Fruit fly (Drosophila melanogaster): Measurements from ENCODE around the gene CG43403.

Gene CG43403

dm6 chr2L:2619887-2620286, at the start of gene CG43403:
TSS of gene CG43403 (plus strand) at chr2L:2620187.
- TF ChIP-seq CTCF (optimal IDR thresholded peaks at IDR 0.05) (no peak), CG8478 (optimal IDR thresholded peaks at IDR 0.05) (no peak)

dm6 chr2L:2572937-2573336, 47.0 kb upstream of the CG43403 start, which contains the start of gene Cyp309a2:
TSS of gene Cyp309a2 (minus strand) at chr2L:2573037.
- TF ChIP-seq CG8478 (optimal IDR thresholded peaks at IDR 0.05): no peak
- no peak for TF ChIP-seq CTCF (optimal IDR thresholded peaks at IDR 0.05)

DNA sequence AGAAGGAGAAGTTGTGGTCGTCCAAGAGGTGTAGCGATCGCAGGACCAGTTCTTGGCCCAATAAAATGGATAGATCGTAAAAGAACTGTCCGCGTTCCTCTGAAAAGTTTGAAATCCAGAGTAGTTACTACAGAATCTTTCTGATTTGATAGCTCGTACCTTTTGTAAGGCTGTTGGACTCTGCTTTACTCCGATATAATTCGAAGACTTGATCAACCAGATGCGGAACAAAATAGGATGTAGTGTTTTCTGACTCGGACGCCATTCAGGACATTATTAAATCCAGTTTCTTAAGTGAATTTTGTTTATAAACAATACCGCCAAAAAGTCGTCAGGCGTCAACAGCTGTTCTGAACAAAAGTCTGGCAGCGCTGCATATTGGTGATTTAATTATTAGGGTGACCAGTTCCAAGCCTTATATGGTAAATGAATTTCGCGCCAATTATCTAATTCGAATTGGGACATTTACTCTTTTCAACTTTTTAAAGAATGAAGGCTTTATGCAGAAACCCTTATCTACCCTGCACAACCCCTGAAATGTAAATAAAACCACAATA, 45.2 kb upstream of the CG43403 start, which contains the start of the genes Rad1 and Sws1:
Gene Rad1, minus strand, starts transcription at position 336 of the 557 bp plus-strand sequence.
Gene Sws1, minus strand, starts transcription at position 336 of the 557 bp plus-strand sequence.
- no peak for TF ChIP-seq CG8478 (optimal IDR thresholded peaks at IDR 0.05)
- TF ChIP-seq CTCF (optimal IDR thresholded peaks at IDR 0.05): no peak

dm6 chr2L:2576565-2577360, 43.2 kb upstream of the CG43403 start, which contains the start of gene insv:
TSS of gene insv (minus strand) at chr2L:2576997.
- TF ChIP-seq CG8478 (optimal IDR thresholded peaks at IDR 0.05) (no peak), CTCF (optimal IDR thresholded peaks at IDR 0.05) (no peak)

- TF ChIP-seq CG8478 (optimal IDR thresholded peaks at IDR 0.05) (no peak), CTCF (optimal IDR thresholded peaks at IDR 0.05) (no peak)
Measured at dm6 chr2L:2577361-2577737, 42.6 kb upstream of the CG43403 start, which contains the start of gene Elba2. TSS of gene Elba2 (plus strand) at chr2L:2577687.

dm6 chr2L:2579669-2580351, 40.2 kb upstream of the CG43403 start, which contains the start of the genes ND-B17.2 and Arpc5:
TSS of gene ND-B17.2 (minus strand) at chr2L:2580172.
TSS of gene Arpc5 (plus strand) at chr2L:2580292.
- TF ChIP-seq CG8478 (optimal IDR thresholded peaks at IDR 0.05) (no peak), CTCF (optimal IDR thresholded peaks at IDR 0.05) (no peak)

- TF ChIP-seq CG8478 (optimal IDR thresholded peaks at IDR 0.05): no peak
- no peak for TF ChIP-seq CTCF (optimal IDR thresholded peaks at IDR 0.05)
Measured at dm6 chr2L:2584461-2585056, 35.4 kb upstream of the CG43403 start.

DNA sequence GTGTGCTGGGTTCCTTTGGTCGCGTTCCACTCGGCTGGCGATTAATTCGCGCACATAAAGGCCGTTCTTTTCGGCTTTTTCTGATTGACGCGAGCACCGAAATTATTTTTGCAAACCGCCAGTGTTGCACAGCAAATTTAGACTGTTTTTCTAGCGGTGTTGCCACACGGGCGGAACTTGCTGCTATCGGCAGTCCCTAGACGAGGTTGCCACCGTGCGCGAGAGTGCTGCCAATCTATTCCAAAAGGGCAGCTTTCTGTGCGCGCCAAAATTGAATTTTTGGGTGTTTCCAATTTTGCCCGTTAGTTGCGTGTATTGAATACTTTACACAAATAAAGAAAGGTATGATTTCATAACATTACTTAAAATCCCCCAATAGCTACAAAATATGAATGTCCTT, 34.7 kb upstream of the CG43403 start, which contains the start of gene Drp1:
Gene Drp1, minus strand, starts transcription at position 146 of the 400 bp plus-strand sequence.
- TF ChIP-seq CG8478 (optimal IDR thresholded peaks at IDR 0.05) (no peak), CTCF (optimal IDR thresholded peaks at IDR 0.05) (peak; percentile 85 to 86)

DNA sequence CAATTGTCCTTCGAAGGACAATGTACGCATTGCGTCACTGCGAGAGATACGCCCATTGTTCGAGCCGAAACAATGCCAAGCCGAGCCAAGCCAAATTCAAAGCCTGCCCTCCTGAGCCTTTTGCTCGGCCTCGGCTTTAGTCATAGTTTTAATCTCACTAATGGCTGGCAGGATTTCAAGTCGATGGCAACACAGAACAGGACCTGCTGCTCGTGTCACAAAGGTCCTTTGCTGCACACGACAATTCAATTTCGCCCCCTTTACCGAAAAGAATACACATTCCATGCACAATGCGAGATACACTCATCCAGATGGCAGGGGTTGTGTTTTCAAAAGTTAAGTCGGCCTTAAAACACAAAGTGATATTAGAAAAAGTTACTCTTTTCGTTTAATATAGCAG, 28.4 kb upstream of the CG43403 start, which contains the start of gene CG15394:
Gene CG15394, plus strand, starts transcription at position 301 of the 400 bp plus-strand sequence.
- TF ChIP-seq CTCF (optimal IDR thresholded peaks at IDR 0.05): no peak
- TF ChIP-seq CG8478 (optimal IDR thresholded peaks at IDR 0.05): no peak

- TF ChIP-seq CG8478 (optimal IDR thresholded peaks at IDR 0.05) (no peak), CTCF (optimal IDR thresholded peaks at IDR 0.05) (no peak)
Measured at dm6 chr2L:2606725-2607124, 13.3 kb upstream of the CG43403 start.

DNA sequence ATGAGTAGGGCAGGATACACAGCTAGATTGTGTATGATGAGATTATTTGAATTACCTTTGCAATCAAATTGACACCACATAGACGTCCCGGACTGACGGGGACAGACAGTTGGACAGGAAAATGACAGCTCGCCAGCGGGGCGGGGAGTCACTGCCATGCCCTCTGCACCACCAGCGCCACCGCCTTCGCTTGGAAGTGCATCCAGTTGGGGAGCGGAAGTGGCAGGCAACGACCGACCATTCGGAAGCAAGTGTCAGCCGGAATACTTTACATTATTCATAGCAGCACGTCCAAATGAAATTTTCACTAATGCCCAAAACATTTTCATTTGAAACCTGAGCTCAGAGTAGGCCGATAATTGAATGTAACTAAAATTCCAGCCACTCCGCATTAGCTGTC, 10.3 kb upstream of the CG43403 start, which contains the start of gene CG15395:
Gene CG15395, plus strand, starts transcription at position 301 of the 400 bp plus-strand sequence.
- TF ChIP-seq CG8478 (optimal IDR thresholded peaks at IDR 0.05): no peak
- TF ChIP-seq CTCF (optimal IDR thresholded peaks at IDR 0.05): no peak

dm6 chr2L:2623947-2624346, 4.0 kb downstream of the CG43403 start:
- TF ChIP-seq CTCF (optimal IDR thresholded peaks at IDR 0.05) (no peak), CG8478 (optimal IDR thresholded peaks at IDR 0.05) (no peak)

dm6 chr2L:2627507-2627906, 7.5 kb downstream of the CG43403 start:
- TF ChIP-seq CTCF (optimal IDR thresholded peaks at IDR 0.05) (no peak), CG8478 (optimal IDR thresholded peaks at IDR 0.05) (no peak)

dm6 chr2L:2628760-2629159, 8.8 kb downstream of the CG43403 start:
- TF ChIP-seq CG8478 (optimal IDR thresholded peaks at IDR 0.05) (no peak), CTCF (optimal IDR thresholded peaks at IDR 0.05) (no peak)
